Worm (Caenorhabditis elegans) whole organism, midembryonic: ENCODE data around the gene Y77E11A.8.

Source experiments
- T22C8.4 ChIP-seq: fragments of 200-800 bp; sonication (Bioruptor generic); IDR thresholded peaks from 2 replicates; pipeline ENCODE4 v1.3.6; 2022; ENCODE audit warnings: missing genetic modification characterization, missing compliant biosample characterization
- med-1 ChIP-seq: sonication (generic microtip); optimal IDR thresholded peaks from 2 replicates; lab custom pipeline; 2017; ENCODE audit warnings: missing genetic modification characterization, mild to moderate bottlenecking, missing compliant biosample characterization, antibody characterized with exemption, missing genetic modification reagents; ENCODE audit not compliant: insufficient read depth
- ztf-23 ChIP-seq: fragments of 200-800 bp; sonication (Bioruptor generic); IDR thresholded peaks from 2 replicates; pipeline ENCODE4 v1.3.6; 2022; ENCODE audit warnings: missing genetic modification reagents, missing genetic modification characterization, missing compliant biosample characterization

- TF ChIP-seq med-1 (GFP tag; lab: Kevin White, UChicago), result no peak
- TF ChIP-seq T22C8.4 (GFP tag; lab: Robert Waterston, UW), result no peak
- TF ChIP-seq ztf-23 (GFP tag; lab: Robert Waterston, UW), result no peak
These were observed 21.1 kb upstream of the Y77E11A.8 start, which contains the start of gene clp-7 for ce11 chrIV:1445920-1446319.
